Worm (Caenorhabditis elegans) whole organism, late embryonic: ENCODE data around the gene F44G4.1.

Experiments
- C38D4.7 ChIP-seq: fragments of 200-800 bp; sonication (Bioruptor generic); optimal IDR thresholded peaks from 2 replicates; lab custom pipeline; 2018; ENCODE audit warnings: mild to moderate bottlenecking, missing genetic modification characterization, moderate library complexity, missing compliant biosample characterization
- ama-1 ChIP-seq: fragments of 150-350 bp; optimal IDR thresholded peaks from 2 replicates; lab custom pipeline; 2014
- ceh-2 ChIP-seq: sonication (generic microtip); optimal IDR thresholded peaks from 2 replicates; lab custom pipeline; 2016; ENCODE audit warnings: missing genotype, missing genetic modification characterization, missing compliant biosample characterization
- ceh-6 ChIP-seq: fragments of 200-800 bp; sonication (Bioruptor generic); optimal IDR thresholded peaks from 2 replicates; lab custom pipeline; 2018; ENCODE audit warnings: mild to moderate bottlenecking, missing genetic modification characterization, missing compliant biosample characterization
- ceh-9 ChIP-seq: sonication (generic microtip); optimal IDR thresholded peaks from 2 replicates; lab custom pipeline; 2016; ENCODE audit warnings: mild to moderate bottlenecking, missing genetic modification characterization, inconsistent platforms, missing compliant biosample characterization
- ets-4 ChIP-seq: sonication (generic microtip); optimal IDR thresholded peaks from 2 replicates; lab custom pipeline; 2016; ENCODE audit warnings: missing genetic modification characterization, missing compliant biosample characterization
- fkh-10 ChIP-seq: fragments of 150-350 bp; optimal IDR thresholded peaks from 2 replicates; lab custom pipeline; 2014; ENCODE audit warnings: missing biosample characterization, missing genetic modification reagents, missing genetic modification characterization
- lin-11 ChIP-seq: fragments of 200-800 bp; sonication (Bioruptor generic); optimal IDR thresholded peaks from 2 replicates; lab custom pipeline; 2018; ENCODE audit warnings: mild to moderate bottlenecking, missing genetic modification characterization, missing compliant biosample characterization
- nhr-11 ChIP-seq: fragments of 150-350 bp; optimal IDR thresholded peaks from 2 replicates; lab custom pipeline; 2014; ENCODE audit warnings: missing biosample characterization, missing genetic modification characterization
- npax-4 ChIP-seq: sonication (generic microtip); optimal IDR thresholded peaks from 2 replicates; lab custom pipeline; 2016; ENCODE audit warnings: missing genetic modification characterization, missing compliant biosample characterization
- odd-2 ChIP-seq: sonication (generic microtip); optimal IDR thresholded peaks from 2 replicates; lab custom pipeline; 2017; ENCODE audit warnings: antibody characterized with exemption, mild to moderate bottlenecking, missing genetic modification characterization, missing compliant biosample characterization
- ttx-3 ChIP-seq: sonication (generic microtip); optimal IDR thresholded peaks from 2 replicates; lab custom pipeline; 2016; ENCODE audit warnings: missing genetic modification reagents, missing genetic modification characterization, missing compliant biosample characterization
- unc-3 ChIP-seq, 2 experiments: fragments of 200-800 bp in 1 of 2; sonication (Bioruptor generic) in 1 of 2; sonication (generic microtip) in 1 of 2; conservative IDR thresholded peaks in 1 of 2; optimal IDR thresholded peaks in 1 of 2; 2 replicates each; pipeline versions ENCODE4 v1.3.6 to Lab custom; 2016 to 2022; ENCODE audit warnings: missing compliant biosample characterization in 2 of 2, missing genetic modification characterization in 2 of 2, missing genetic modification reagents in 1 of 2
- unc-55 ChIP-seq: sonication (generic microtip); optimal IDR thresholded peaks from 2 replicates; lab custom pipeline; 2017; ENCODE audit warnings: missing biosample characterization, missing genetic modification reagents, missing genetic modification characterization

DNA sequence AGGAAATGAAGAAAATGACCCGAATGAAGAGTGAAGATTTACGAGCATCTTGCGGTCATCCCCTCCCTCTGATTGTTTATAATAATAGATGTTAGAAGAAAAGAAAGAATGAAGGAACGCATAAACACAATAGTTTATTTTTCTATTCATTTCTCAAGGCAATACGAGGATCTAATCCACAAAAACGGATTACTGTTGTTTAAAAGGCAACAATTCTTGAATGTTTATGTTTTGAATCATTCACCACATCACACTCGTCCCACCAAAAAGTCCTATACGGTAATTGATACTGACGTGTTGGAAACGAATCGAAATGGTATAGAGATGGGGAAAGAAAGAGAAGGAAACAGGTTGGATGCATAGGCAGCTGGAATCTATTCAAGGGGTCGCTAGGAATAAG, 27.2 kb downstream of the F44G4.1 start:
- no peak for TF ChIP-seq ceh-2 (tag; lab: Kevin White, UChicago)
- TF ChIP-seq npax-4 (tag; lab: Kevin White, UChicago): no peak
- TF ChIP-seq lin-11 (tag; lab: Kevin White, UChicago): no peak
- no peak for TF ChIP-seq ttx-3 (tag; lab: Kevin White, UChicago)
- no peak for TF ChIP-seq unc-3 (GFP tag; conservative IDR thresholded peaks at IDR 0.05; lab: Robert Waterston, UW)
- no peak for TF ChIP-seq unc-3 (tag; optimal IDR thresholded peaks at IDR 0.05; lab: Kevin White, UChicago)
- no peak for TF ChIP-seq ama-1 (lab: Kevin White, UChicago)
- no peak for TF ChIP-seq odd-2 (tag; lab: Kevin White, UChicago)
- no peak for TF ChIP-seq nhr-11 (tag; lab: Kevin White, UChicago)
- TF ChIP-seq fkh-10 (GFP tag; lab: Kevin White, UChicago): no peak
- TF ChIP-seq C38D4.7 (GFP tag; lab: Kevin White, UChicago): no peak
- TF ChIP-seq ceh-9 (tag; lab: Kevin White, UChicago): no peak
- no peak for TF ChIP-seq unc-55
- no peak for TF ChIP-seq ceh-6 (GFP tag; lab: Kevin White, UChicago)
- TF ChIP-seq ets-4 (tag; lab: Kevin White, UChicago): no peak
